Worm (Caenorhabditis elegans) whole organism, young adult: Measurements from ENCODE around the gene M01B2.8.
"Not testable (repeated sequence)": the region's sequence is repeated elsewhere in the genome, so short reads cannot be mapped to it uniquely, and the experiment has no call there.

ENCODE experiments used
- ama-1 ChIP-seq, 3 experiments: fragments of 150-350 bp in 1 of 3; sonication (generic microtip) in 2 of 3; optimal IDR thresholded peaks; 2 replicates each; lab custom pipeline; 2014 to 2018; ENCODE audit warnings: missing biosample characterization in 2 of 3, missing genetic modification characterization in 2 of 3, missing genetic modification reagents in 2 of 3
- ztf-6 ChIP-seq: fragments of 200-800 bp; sonication (Bioruptor generic); IDR thresholded peaks from 2 replicates; pipeline ENCODE4 v1.3.6; 2022; ENCODE audit warnings: missing genetic modification reagents, missing genetic modification characterization, missing compliant biosample characterization

- not testable (repeated sequence) for TF ChIP-seq ztf-6 (GFP tag; lab: Robert Waterston, UW); ama-1 (optimal IDR thresholded peaks at IDR 0.05; lab: Kevin White, UChicago); ama-1 (GFP tag; optimal IDR thresholded peaks at IDR 0.05; lab: Kevin White, UChicago)
Observed at ce11 chrV:15211869-15212268, 48.1 kb upstream of the M01B2.8 start, which contains the start of gene sri-24.
